Worm (Caenorhabditis elegans) whole organism, L2 larva: ENCODE data around the gene bus-18.

Experiments used
- C34F6.9 ChIP-seq: fragments of 150-350 bp; optimal IDR thresholded peaks from 2 replicates; lab custom pipeline; 2014; ENCODE audit warnings: missing biosample characterization, missing genetic modification characterization
- R02D3.7 ChIP-seq: fragments of 150-350 bp; optimal IDR thresholded peaks from 2 replicates; lab custom pipeline; 2014; ENCODE audit warnings: missing biosample characterization, missing genetic modification characterization
- Y55F3AM.14 ChIP-seq: fragments of 200-800 bp; sonication (Bioruptor generic); optimal IDR thresholded peaks from 2 replicates; lab custom pipeline; 2018; ENCODE audit warnings: mild to moderate bottlenecking, missing genetic modification characterization, missing compliant biosample characterization
- ZK546.5 ChIP-seq: sonication (generic microtip); optimal IDR thresholded peaks from 2 replicates; lab custom pipeline; 2017; ENCODE audit warnings: missing biosample characterization, missing genetic modification characterization
- alr-1 ChIP-seq: fragments of 150-350 bp; optimal IDR thresholded peaks from 2 replicates; lab custom pipeline; 2014; ENCODE audit warnings: missing biosample characterization, missing genetic modification characterization
- aly-2 ChIP-seq: fragments of 150-350 bp; optimal IDR thresholded peaks from 2 replicates; lab custom pipeline; 2014; ENCODE audit warnings: missing biosample characterization, missing genetic modification characterization
- ama-1 ChIP-seq: fragments of 150-350 bp; optimal IDR thresholded peaks from 2 replicates; lab custom pipeline; 2018; ENCODE audit warnings: inconsistent platforms
- blmp-1 ChIP-seq: sonication (generic microtip); optimal IDR thresholded peaks from 2 replicates; lab custom pipeline; 2017; ENCODE audit warnings: missing genetic modification characterization, mild to moderate bottlenecking, missing compliant biosample characterization, antibody characterized with exemption, moderate library complexity; ENCODE audit not compliant: insufficient read depth
- ceh-16 ChIP-seq: fragments of 150-350 bp; optimal IDR thresholded peaks from 2 replicates; lab custom pipeline; 2014; ENCODE audit warnings: missing biosample characterization, missing genetic modification characterization
- ceh-82 ChIP-seq: fragments of 150-350 bp; optimal IDR thresholded peaks from 2 replicates; lab custom pipeline; 2014; ENCODE audit warnings: missing biosample characterization, missing genetic modification characterization
- crh-2 ChIP-seq: sonication (generic microtip); optimal IDR thresholded peaks from 2 replicates; lab custom pipeline; 2017; ENCODE audit warnings: missing biosample characterization, missing genetic modification characterization
- egl-27 ChIP-seq: sonication (generic microtip); optimal IDR thresholded peaks from 3 replicates; lab custom pipeline; 2017; ENCODE audit warnings: missing biosample characterization, missing genetic modification reagents, missing genetic modification characterization
- elt-1 ChIP-seq: fragments of 150-350 bp; optimal IDR thresholded peaks from 2 replicates; lab custom pipeline; 2014; ENCODE audit warnings: missing biosample characterization, missing genetic modification characterization
- elt-3 ChIP-seq: sonication (generic microtip); optimal IDR thresholded peaks from 2 replicates; lab custom pipeline; 2017; ENCODE audit warnings: missing biosample characterization, missing genetic modification characterization
- fos-1 ChIP-seq: fragments of 150-350 bp; optimal IDR thresholded peaks from 2 replicates; lab custom pipeline; 2014; ENCODE audit warnings: missing biosample characterization, missing genetic modification characterization
- gmeb-1 ChIP-seq: fragments of 150-350 bp; optimal IDR thresholded peaks from 2 replicates; lab custom pipeline; 2014; ENCODE audit warnings: missing biosample characterization, missing genetic modification characterization
- lin-11 ChIP-seq: fragments of 150-350 bp; sonication (generic microtip); optimal IDR thresholded peaks from 2 replicates; lab custom pipeline; 2014; ENCODE audit warnings: missing biosample characterization, missing genetic modification characterization, inconsistent platforms, mixed read lengths
- lin-13 ChIP-seq: fragments of 150-350 bp; optimal IDR thresholded peaks from 2 replicates; lab custom pipeline; 2014; ENCODE audit warnings: missing biosample characterization, missing genetic modification reagents, missing genetic modification characterization
- lin-39 ChIP-seq: fragments of 150-350 bp; optimal IDR thresholded peaks from 2 replicates; lab custom pipeline; 2014; ENCODE audit warnings: missing biosample characterization, missing genetic modification reagents, missing genetic modification characterization
- lsy-2 ChIP-seq, 2 experiments: fragments of 150-350 bp in 1 of 2; sonication (generic microtip) in 1 of 2; optimal IDR thresholded peaks; 2 replicates each; lab custom pipeline; 2014 to 2017; ENCODE audit warnings: missing biosample characterization in 2 of 2, missing genetic modification characterization in 2 of 2
- mab-5 ChIP-seq: fragments of 150-350 bp; optimal IDR thresholded peaks from 2 replicates; lab custom pipeline; 2014; ENCODE audit warnings: missing biosample characterization, missing genetic modification characterization
- mbf-1 ChIP-seq: sonication (generic microtip); optimal IDR thresholded peaks from 2 replicates; lab custom pipeline; 2017; ENCODE audit warnings: missing biosample characterization, missing genetic modification characterization
- mdl-1 ChIP-seq, 2 experiments: fragments of 150-350 bp in 1 of 2; sonication (generic microtip) in 1 of 2; optimal IDR thresholded peaks; 2 replicates each; lab custom pipeline; 2017; ENCODE audit warnings: missing biosample characterization in 2 of 2, missing genetic modification characterization in 2 of 2
- nhr-10 ChIP-seq: sonication (generic microtip); optimal IDR thresholded peaks from 2 replicates; lab custom pipeline; 2017; ENCODE audit warnings: missing biosample characterization, missing genetic modification characterization
- nhr-11 ChIP-seq: fragments of 150-350 bp; optimal IDR thresholded peaks from 2 replicates; lab custom pipeline; 2014; ENCODE audit warnings: missing biosample characterization, missing genetic modification characterization
- nhr-12 ChIP-seq: fragments of 150-350 bp; optimal IDR thresholded peaks from 2 replicates; lab custom pipeline; 2014; ENCODE audit warnings: missing biosample characterization, missing genetic modification characterization
- nhr-129 ChIP-seq: fragments of 150-350 bp; optimal IDR thresholded peaks from 2 replicates; lab custom pipeline; 2014; ENCODE audit warnings: missing biosample characterization, missing genetic modification characterization
- nhr-21 ChIP-seq: fragments of 150-350 bp; optimal IDR thresholded peaks from 2 replicates; lab custom pipeline; 2014; ENCODE audit warnings: missing biosample characterization, missing genetic modification characterization
- nhr-23 ChIP-seq: fragments of 150-350 bp; optimal IDR thresholded peaks from 2 replicates; lab custom pipeline; 2014; ENCODE audit warnings: missing biosample characterization, missing genetic modification reagents, missing genetic modification characterization
- nhr-237 ChIP-seq: fragments of 150-350 bp; optimal IDR thresholded peaks from 2 replicates; lab custom pipeline; 2014; ENCODE audit warnings: missing biosample characterization, missing genetic modification characterization
- nhr-25 ChIP-seq: fragments of 150-350 bp; sonication (generic microtip); optimal IDR thresholded peaks from 3 replicates; lab custom pipeline; 2014; ENCODE audit warnings: missing biosample characterization, missing genetic modification characterization
- nhr-6 ChIP-seq: fragments of 150-350 bp; optimal IDR thresholded peaks from 2 replicates; lab custom pipeline; 2014; ENCODE audit warnings: missing biosample characterization, missing genetic modification characterization
- nhr-77 ChIP-seq: fragments of 150-350 bp; optimal IDR thresholded peaks from 2 replicates; lab custom pipeline; 2014; ENCODE audit warnings: missing biosample characterization, missing genetic modification characterization
- peb-1 ChIP-seq: fragments of 150-350 bp; optimal IDR thresholded peaks from 2 replicates; lab custom pipeline; 2014; ENCODE audit warnings: missing biosample characterization, missing genetic modification characterization
- sem-4 ChIP-seq: fragments of 150-350 bp; optimal IDR thresholded peaks from 2 replicates; lab custom pipeline; 2014; ENCODE audit warnings: missing biosample characterization, missing genetic modification reagents, missing genetic modification characterization
- skn-1 ChIP-seq: sonication (generic microtip); optimal IDR thresholded peaks from 2 replicates; lab custom pipeline; 2017; ENCODE audit warnings: missing biosample characterization, missing genetic modification characterization
- sma-3 ChIP-seq: sonication (generic microtip); optimal IDR thresholded peaks from 2 replicates; lab custom pipeline; 2016; ENCODE audit warnings: missing genetic modification reagents, missing genetic modification characterization, missing compliant biosample characterization
- sma-9 ChIP-seq, 2 experiments: fragments of 150-350 bp in 1 of 2; sonication (generic microtip) in 1 of 2; optimal IDR thresholded peaks; 2 replicates each; lab custom pipeline; 2014 to 2016; ENCODE audit warnings: missing genetic modification characterization in 2 of 2, mild to moderate bottlenecking in 1 of 2, missing biosample characterization in 1 of 2, missing compliant biosample characterization in 1 of 2, missing genetic modification reagents in 1 of 2, moderate library complexity in 1 of 2
- snpc-4 ChIP-seq: fragments of 150-350 bp; optimal IDR thresholded peaks from 2 replicates; lab custom pipeline; 2014; ENCODE audit warnings: missing biosample characterization, missing genetic modification characterization
- unc-39 ChIP-seq: fragments of 150-350 bp; optimal IDR thresholded peaks from 2 replicates; lab custom pipeline; 2014; ENCODE audit warnings: missing biosample characterization, missing genetic modification characterization
- unc-55 ChIP-seq: fragments of 150-350 bp; sonication (generic microtip); optimal IDR thresholded peaks from 3 replicates; lab custom pipeline; 2014; ENCODE audit warnings: missing biosample characterization, missing genetic modification reagents, missing genetic modification characterization
- unc-62 ChIP-seq: fragments of 150-350 bp; optimal IDR thresholded peaks from 2 replicates; lab custom pipeline; 2014; ENCODE audit warnings: missing biosample characterization, missing genetic modification reagents, missing genetic modification characterization
- ztf-1 ChIP-seq: fragments of 200-800 bp; sonication (Bioruptor generic); conservative IDR thresholded peaks from 2 replicates; pipeline ENCODE4 v1.3.6; 2022; ENCODE audit warnings: missing genetic modification characterization, missing compliant biosample characterization
- ztf-11 ChIP-seq: sonication (generic microtip); optimal IDR thresholded peaks from 2 replicates; lab custom pipeline; 2017; ENCODE audit warnings: missing biosample characterization, missing genetic modification characterization
- ztf-4 ChIP-seq: fragments of 150-350 bp; optimal IDR thresholded peaks from 2 replicates; lab custom pipeline; 2014; ENCODE audit warnings: missing biosample characterization, missing genetic modification characterization

bus-18 gene

DNA sequence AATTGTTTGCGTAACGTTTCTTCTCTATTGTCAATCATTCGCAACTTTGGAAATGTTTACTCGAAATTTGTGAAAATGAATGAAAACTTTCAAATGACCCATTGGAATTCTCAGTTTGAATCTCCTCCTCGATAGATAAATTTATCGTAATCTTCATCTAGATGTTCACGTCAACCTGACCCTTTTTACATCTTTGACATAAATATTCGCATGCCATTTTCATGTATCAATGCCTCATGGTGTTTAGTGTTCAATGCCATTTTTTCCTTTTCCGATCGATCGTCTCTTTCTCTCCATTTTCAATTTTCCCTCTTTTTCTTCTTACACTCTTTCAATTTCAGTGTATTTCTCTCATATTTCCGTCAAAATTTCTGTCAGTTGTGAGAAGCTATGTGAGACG, 5.8 kb downstream of the bus-18 start:
- TF ChIP-seq Y55F3AM.14 (GFP tag; lab: Kevin White, UChicago) (no peak), sem-4 (no peak), nhr-21 (tag; lab: Kevin White, UChicago) (no peak), elt-1 (tag; lab: Kevin White, UChicago) (peak; percentile 57), crh-2 (tag; lab: Kevin White, UChicago) (no peak), snpc-4 (tag; lab: Kevin White, UChicago) (no peak), sma-9 (GFP tag; optimal IDR thresholded peaks at IDR 0.05; lab: Kevin White, UChicago) (peak; percentile 21), sma-9 (tag; optimal IDR thresholded peaks at IDR 0.05; lab: Kevin White, UChicago) (no peak), ztf-1 (no peak), unc-62 (GFP tag; lab: Kevin White, UChicago) (no peak), ama-1 (lab: Kevin White, UChicago) (no peak), lin-11 (tag; lab: Kevin White, UChicago) (no peak), ztf-11 (tag; lab: Kevin White, UChicago) (no peak), nhr-11 (tag; lab: Kevin White, UChicago) (no peak), ceh-16 (tag; lab: Kevin White, UChicago) (peak; percentile 68), ZK546.5 (no peak), C34F6.9 (tag; lab: Kevin White, UChicago) (no peak), R02D3.7 (tag; lab: Kevin White, UChicago) (no peak), nhr-25 (tag; lab: Kevin White, UChicago) (peak; percentile 13), unc-55 (no peak)

DNA sequence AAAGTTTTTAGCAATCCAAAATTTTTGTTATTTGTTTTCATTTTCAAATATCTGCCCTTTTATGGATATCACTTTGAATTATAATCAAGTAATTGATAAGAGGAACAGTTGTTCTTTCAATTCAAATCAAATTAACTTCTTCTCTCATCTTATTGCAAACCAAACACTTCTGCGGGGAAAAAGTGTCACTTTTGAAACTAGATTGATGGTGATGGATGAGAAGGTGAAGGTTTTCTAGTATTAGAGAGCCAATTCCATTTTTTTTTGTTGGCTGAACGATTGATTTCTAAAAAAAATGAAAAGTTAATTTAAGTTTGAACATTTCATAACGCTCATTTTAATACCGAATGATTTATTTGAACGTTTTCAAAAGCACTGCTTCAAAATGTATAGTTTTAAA, 6.3 kb downstream of the bus-18 start:
- TF ChIP-seq C34F6.9 (tag; lab: Kevin White, UChicago) (peak; percentile 46), crh-2 (tag; lab: Kevin White, UChicago) (peak; percentile 20), sma-9 (GFP tag; optimal IDR thresholded peaks at IDR 0.05; lab: Kevin White, UChicago) (peak; percentile 40), sma-9 (tag; optimal IDR thresholded peaks at IDR 0.05; lab: Kevin White, UChicago) (no peak), unc-55 (no peak), nhr-21 (tag; lab: Kevin White, UChicago) (no peak), egl-27 (tag; lab: Kevin White, UChicago) (no peak), nhr-25 (tag; lab: Kevin White, UChicago) (peak; percentile 21), unc-62 (GFP tag; lab: Kevin White, UChicago) (peak; percentile 45)

DNA sequence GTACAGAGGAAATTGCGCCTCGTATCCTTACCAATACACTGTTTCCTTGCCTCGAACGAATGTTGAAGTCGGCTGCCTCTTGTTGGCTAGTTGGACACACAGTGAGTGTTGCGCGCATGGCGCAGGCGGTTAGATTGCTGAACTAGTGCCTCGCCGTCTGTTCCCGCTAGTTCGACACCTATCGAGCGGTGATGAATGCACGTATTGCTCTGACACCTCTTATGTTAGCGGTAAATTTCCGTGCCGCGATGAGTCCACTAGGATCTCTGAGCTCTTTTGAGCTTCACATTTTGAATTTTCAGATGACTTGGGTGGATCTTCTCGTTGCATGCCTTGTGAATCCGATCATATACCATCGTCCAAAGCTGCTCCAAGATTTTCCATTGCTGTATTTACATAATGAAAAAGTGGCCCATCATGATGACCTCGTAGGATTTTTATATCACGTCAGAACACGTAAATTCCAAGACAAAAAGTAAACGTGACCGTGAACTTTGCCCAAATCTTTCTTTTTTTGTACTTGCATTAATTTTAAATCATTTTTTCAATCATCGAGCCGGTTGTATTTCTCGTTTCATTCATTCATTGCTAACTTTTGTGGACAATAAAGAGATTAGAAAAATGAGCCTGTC, 9.4 kb downstream of the bus-18 start, which contains the start of gene F55A11.11:
TSS of gene F55A11.11 (plus strand) at position 341 of the 632 bp plus-strand sequence.
- TF ChIP-seq mbf-1 (no peak), sma-9 (GFP tag; optimal IDR thresholded peaks at IDR 0.05; lab: Kevin White, UChicago) (peak; percentile 90), sma-9 (tag; optimal IDR thresholded peaks at IDR 0.05; lab: Kevin White, UChicago) (no peak), nhr-10 (no peak), unc-39 (no peak), sma-3 (GFP tag; lab: Kevin White, UChicago) (peak; percentile 87), crh-2 (tag; lab: Kevin White, UChicago) (peak; percentile 63), blmp-1 (tag; lab: Kevin White, UChicago) (peak; percentile 67), nhr-237 (tag; lab: Kevin White, UChicago) (no peak), nhr-12 (no peak), Y55F3AM.14 (GFP tag; lab: Kevin White, UChicago) (peak; percentile 70), unc-62 (GFP tag; lab: Kevin White, UChicago) (no peak), snpc-4 (tag; lab: Kevin White, UChicago) (peak; percentile 16), nhr-23 (tag; lab: Kevin White, UChicago) (no peak), ZK546.5 (no peak), nhr-25 (tag; lab: Kevin White, UChicago) (peak; percentile 48), fos-1 (tag; lab: Kevin White, UChicago) (peak; percentile 74), mdl-1 (tag; optimal IDR thresholded peaks at IDR 0.05; lab: Kevin White, UChicago) (peak; percentile 3 to 12), egl-27 (tag; lab: Kevin White, UChicago) (peak; percentile 20), ztf-11 (tag; lab: Kevin White, UChicago) (no peak), mab-5 (tag; lab: Kevin White, UChicago) (no peak), alr-1 (tag; lab: Kevin White, UChicago) (no peak), ceh-82 (tag; lab: Kevin White, UChicago) (peak; percentile 2), lin-11 (tag; lab: Kevin White, UChicago) (peak; percentile 88), ztf-4 (tag; lab: Kevin White, UChicago) (no peak), lsy-2 (tag; optimal IDR thresholded peaks at IDR 0.05; lab: Kevin White, UChicago) (peak; percentile 69 to 72), R02D3.7 (tag; lab: Kevin White, UChicago) (no peak), unc-55 (no peak), lin-13 (GFP tag; lab: Kevin White, UChicago) (peak; percentile 45), ceh-16 (tag; lab: Kevin White, UChicago) (peak; percentile 33), C34F6.9 (tag; lab: Kevin White, UChicago) (peak; percentile 59), nhr-77 (tag; lab: Kevin White, UChicago) (no peak), aly-2 (tag; lab: Kevin White, UChicago) (no peak), peb-1 (tag; lab: Kevin White, UChicago) (no peak), ztf-1 (no peak), nhr-6 (tag; lab: Kevin White, UChicago) (no peak), elt-3 (tag; lab: Kevin White, UChicago) (no peak), nhr-21 (tag; lab: Kevin White, UChicago) (peak; percentile 48), nhr-129 (peak; percentile 94), skn-1 (tag; lab: Kevin White, UChicago) (no peak), lin-39 (no peak), gmeb-1 (tag; lab: Kevin White, UChicago) (peak; percentile 74)
